Worm (Caenorhabditis elegans): Measurements from ENCODE around the gene cdh-3.

DNA sequence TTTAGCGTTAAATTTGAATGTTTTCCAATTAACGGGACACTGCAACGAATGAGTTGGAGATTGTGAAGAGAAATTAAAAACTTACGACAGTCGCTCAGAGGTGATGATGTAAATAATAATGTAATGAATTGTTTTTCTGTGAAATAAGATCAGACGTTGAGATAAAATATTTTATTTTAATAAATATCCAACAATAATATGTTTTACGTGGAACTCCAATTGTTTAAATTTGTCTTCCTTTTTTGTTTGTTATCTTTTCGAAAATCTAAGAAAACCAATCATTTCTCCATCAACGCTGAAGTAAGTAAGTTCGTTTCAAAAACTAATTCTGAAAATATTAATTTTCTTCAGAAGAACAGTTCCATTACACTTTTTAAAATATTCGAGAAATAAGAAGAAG, 60.0 kb downstream of the cdh-3 start, which contains the start of gene C18H2.5:
- TF ChIP-seq ama-1 (optimal IDR thresholded peaks at IDR 0.05) (no peak), unc-62 (GFP tag; optimal IDR thresholded peaks at IDR 0.05) (no peak), nhr-12 (tag; optimal IDR thresholded peaks at IDR 0.05) (no peak), gmeb-1 (tag; optimal IDR thresholded peaks at IDR 0.05) (no peak), fos-1 (tag; optimal IDR thresholded peaks at IDR 0.05) (no peak), nhr-6 (tag; optimal IDR thresholded peaks at IDR 0.05) (no peak), nhr-25 (tag; optimal IDR thresholded peaks at IDR 0.05) (no peak), ztf-4 (tag; optimal IDR thresholded peaks at IDR 0.05) (no peak), dmd-4 (tag; optimal IDR thresholded peaks at IDR 0.05) (no peak), skn-1 (tag; optimal IDR thresholded peaks at IDR 0.05) (no peak), nhr-11 (tag; optimal IDR thresholded peaks at IDR 0.05) (no peak), blmp-1 (tag; optimal IDR thresholded peaks at IDR 0.05; ENCODE audit: insufficient read depth) (no peak), nhr-77 (tag; optimal IDR thresholded peaks at IDR 0.05) (no peak)

Data from whole organism, L2 larva.